Worm (Caenorhabditis elegans): ENCODE data around the gene C50B6.1.

The C50B6.1 gene

ce11 chrV:13313045-13313623, 4.4 kb downstream of the C50B6.1 start, which contains the start of gene C50B6.3:
TSS of gene C50B6.3 (plus strand) at chrV:13313573.
- TF ChIP-seq sma-3 (GFP tag; optimal IDR thresholded peaks at IDR 0.05) (peak; percentile 93), ztf-11 (tag; optimal IDR thresholded peaks at IDR 0.05) (no peak), nhr-23 (tag; optimal IDR thresholded peaks at IDR 0.05) (no peak), skn-1 (tag; optimal IDR thresholded peaks at IDR 0.05) (no peak), mdl-1 (tag; optimal IDR thresholded peaks at IDR 0.05) (no peak), gmeb-1 (tag; optimal IDR thresholded peaks at IDR 0.05) (peak; percentile 85), ztf-1 (GFP tag; conservative IDR thresholded peaks at IDR 0.05) (no peak), R02D3.7 (tag; optimal IDR thresholded peaks at IDR 0.05) (peak; percentile 14), nhr-10 (tag; optimal IDR thresholded peaks at IDR 0.05) (no peak), crh-2 (tag; optimal IDR thresholded peaks at IDR 0.05) (peak; percentile 76), dmd-4 (tag; optimal IDR thresholded peaks at IDR 0.05) (no peak), snpc-4 (tag; optimal IDR thresholded peaks at IDR 0.05) (peak; percentile 77), mbf-1 (tag; optimal IDR thresholded peaks at IDR 0.05) (no peak), nhr-237 (tag; optimal IDR thresholded peaks at IDR 0.05) (no peak), ceh-16 (tag; optimal IDR thresholded peaks at IDR 0.05) (peak; percentile 65), nhr-21 (tag; optimal IDR thresholded peaks at IDR 0.05) (peak; percentile 58), zag-1 (tag; optimal IDR thresholded peaks at IDR 0.05) (no peak), unc-55 (GFP tag; optimal IDR thresholded peaks at IDR 0.05) (no peak), fos-1 (tag; optimal IDR thresholded peaks at IDR 0.05) (peak; percentile 53), elt-1 (tag; optimal IDR thresholded peaks at IDR 0.05) (no peak), lin-11 (tag; optimal IDR thresholded peaks at IDR 0.05) (peak; percentile 55), nhr-25 (tag; optimal IDR thresholded peaks at IDR 0.05) (no peak), ZK546.5 (tag; optimal IDR thresholded peaks at IDR 0.05) (no peak), nhr-6 (tag; optimal IDR thresholded peaks at IDR 0.05) (no peak), lin-39 (tag; optimal IDR thresholded peaks at IDR 0.05) (no peak), nhr-129 (tag; optimal IDR thresholded peaks at IDR 0.05) (no peak), C34F6.9 (tag; optimal IDR thresholded peaks at IDR 0.05) (peak; percentile 86), elt-3 (tag; optimal IDR thresholded peaks at IDR 0.05) (no peak), sma-9 (GFP tag; optimal IDR thresholded peaks at IDR 0.05) (peak; percentile 97), sma-9 (tag; optimal IDR thresholded peaks at IDR 0.05) (no peak), lsy-2 (tag; optimal IDR thresholded peaks at IDR 0.05) (peak; percentile 80 to 92), blmp-1 (tag; optimal IDR thresholded peaks at IDR 0.05; ENCODE audit: insufficient read depth) (peak; percentile 37), F13H6.1 (tag; optimal IDR thresholded peaks at IDR 0.05) (peak; percentile 80), lin-13 (GFP tag; optimal IDR thresholded peaks at IDR 0.05) (peak; percentile 73), ama-1 (optimal IDR thresholded peaks at IDR 0.05) (no peak), aly-2 (tag; optimal IDR thresholded peaks at IDR 0.05) (no peak), ceh-82 (tag; optimal IDR thresholded peaks at IDR 0.05) (no peak), unc-39 (tag; optimal IDR thresholded peaks at IDR 0.05) (no peak), mab-5 (tag; optimal IDR thresholded peaks at IDR 0.05) (peak; percentile 51), sem-4 (tag; optimal IDR thresholded peaks at IDR 0.05) (peak; percentile 79), nhr-11 (tag; optimal IDR thresholded peaks at IDR 0.05) (no peak), nhr-77 (tag; optimal IDR thresholded peaks at IDR 0.05) (no peak), nhr-12 (tag; optimal IDR thresholded peaks at IDR 0.05) (no peak), Y55F3AM.14 (GFP tag; optimal IDR thresholded peaks at IDR 0.05) (no peak), unc-62 (GFP tag; optimal IDR thresholded peaks at IDR 0.05) (no peak), ztf-4 (tag; optimal IDR thresholded peaks at IDR 0.05) (peak; percentile 47), egl-27 (tag; optimal IDR thresholded peaks at IDR 0.05) (peak; percentile 21), alr-1 (tag; optimal IDR thresholded peaks at IDR 0.05) (no peak), peb-1 (tag; optimal IDR thresholded peaks at IDR 0.05) (no peak)
